Worm (Caenorhabditis elegans): ENCODE measurements around the gene ZK470.4.

ce11 chrX:4142648-4143259 is 3.2 kb upstream of the ZK470.4 start:
- TF ChIP-seq nhr-237 (tag; optimal IDR thresholded peaks at IDR 0.05) (no peak), lin-13 (tag; optimal IDR thresholded peaks at IDR 0.05) (no peak), ceh-39 (tag; optimal IDR thresholded peaks at IDR 0.05) (no peak), snpc-4 (tag; optimal IDR thresholded peaks at IDR 0.05) (no peak), hlh-1 (tag; optimal IDR thresholded peaks at IDR 0.05) (peak; percentile 91), M03D4.4 (tag; optimal IDR thresholded peaks at IDR 0.05) (no peak), blmp-1 (tag; optimal IDR thresholded peaks at IDR 0.05) (no peak), nhr-28 (tag; optimal IDR thresholded peaks at IDR 0.05) (no peak)

Data from whole organism, mixed stage, embryonic.